Worm (Caenorhabditis elegans): ENCODE data around the gene F59A6.12.

The F59A6.12 gene

DNA sequence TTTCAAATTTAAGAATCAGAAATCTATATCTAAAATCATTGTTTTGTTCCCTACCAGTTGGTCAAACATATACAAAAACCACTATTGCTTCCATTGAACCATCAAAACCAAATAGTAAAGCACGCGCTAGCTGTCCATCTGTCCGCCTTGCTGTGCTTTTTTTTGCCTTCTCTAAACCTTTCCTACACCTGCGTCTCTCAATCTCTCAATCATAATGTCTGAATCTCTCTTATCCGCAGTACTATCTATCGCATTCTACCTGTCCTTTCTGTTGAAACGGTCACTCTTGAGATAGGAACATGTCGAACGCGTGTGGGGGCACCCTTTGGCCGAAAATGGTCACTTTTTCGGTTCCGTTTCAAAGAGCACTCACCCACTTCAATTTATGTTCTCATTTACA lies 35.4 kb upstream of the F59A6.12 start:
- no peak for TF ChIP-seq flt-1 (GFP tag; IDR thresholded peaks at IDR 0.05)
- peak; percentile 7 for TF ChIP-seq cog-1 (tag; optimal IDR thresholded peaks at IDR 0.05)
- TF ChIP-seq tab-1 (GFP tag; IDR thresholded peaks at IDR 0.05) = no peak
- TF ChIP-seq ztf-29 (GFP tag; IDR thresholded peaks at IDR 0.05) = no peak

ce11 chrII:5046209-5047200 lies 34.6 kb upstream of the F59A6.12 start:
- TF ChIP-seq cog-1 (tag; optimal IDR thresholded peaks at IDR 0.05) = no peak

DNA sequence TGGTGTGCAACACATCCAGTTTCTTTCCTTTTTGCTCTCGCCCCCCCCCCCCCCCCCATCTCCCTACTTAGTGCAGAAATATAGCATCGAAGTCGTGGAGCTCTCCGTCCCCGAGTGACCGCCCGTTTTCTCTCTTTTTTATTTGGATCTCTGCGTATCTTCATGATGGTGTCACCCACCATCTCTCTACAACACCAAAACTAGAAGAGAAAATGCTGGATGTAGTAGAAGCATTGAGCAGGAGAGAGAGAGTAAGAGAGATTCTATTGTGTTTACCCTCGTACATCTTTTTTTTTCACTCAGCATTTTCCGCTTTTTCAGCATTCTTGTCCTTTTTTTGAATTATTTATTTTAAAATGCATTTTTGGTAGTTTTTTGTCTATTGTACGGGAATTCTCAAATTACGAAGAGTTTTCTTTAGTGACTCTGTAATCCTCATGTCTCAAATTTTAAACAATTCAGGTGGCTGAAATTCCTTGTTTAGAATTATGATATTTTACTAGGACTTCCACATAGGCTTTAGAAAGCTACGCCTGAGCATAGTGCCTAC lies 30.6 kb upstream of the F59A6.12 start:
- no peak for TF ChIP-seq T22C8.4 (GFP tag; IDR thresholded peaks at IDR 0.05)
- no peak for TF ChIP-seq med-1 (GFP tag; optimal IDR thresholded peaks at IDR 0.05; ENCODE audit: insufficient read depth)
- no peak for TF ChIP-seq ztf-23 (GFP tag; IDR thresholded peaks at IDR 0.05)
- no peak for TF ChIP-seq tab-1 (GFP tag; IDR thresholded peaks at IDR 0.05)
- no peak for TF ChIP-seq cog-1 (tag; optimal IDR thresholded peaks at IDR 0.05)
- TF ChIP-seq klf-2 (GFP tag; conservative IDR thresholded peaks at IDR 0.05) = no peak
- no peak for TF ChIP-seq flt-1 (GFP tag; IDR thresholded peaks at IDR 0.05)
- no peak for TF ChIP-seq ref-1 (GFP tag; conservative IDR thresholded peaks at IDR 0.05)
- no peak for TF ChIP-seq ztf-29 (GFP tag; IDR thresholded peaks at IDR 0.05)

DNA sequence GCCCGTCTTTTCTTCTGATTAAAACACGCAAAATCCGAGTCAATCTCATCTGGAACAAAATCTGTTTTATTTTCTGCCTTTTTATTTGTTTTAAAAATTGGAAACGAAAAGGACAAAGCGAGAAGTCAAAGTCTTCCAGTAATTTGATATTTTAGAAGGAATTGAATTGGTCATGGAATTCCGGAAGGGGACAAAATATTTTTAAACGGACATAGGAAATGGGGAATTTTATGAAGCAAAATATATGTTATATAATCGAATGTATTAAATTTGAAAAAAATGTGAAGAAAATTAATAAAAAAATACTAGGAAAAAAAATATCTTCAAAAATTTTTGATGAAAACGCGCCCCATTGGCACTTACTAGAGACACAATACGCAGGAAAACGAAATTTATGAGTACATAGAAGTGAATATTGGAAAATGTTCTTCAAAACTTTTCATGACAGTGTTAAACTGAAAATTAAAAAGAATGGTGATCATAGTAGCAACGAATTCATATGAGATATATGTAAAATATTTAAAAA lies 28.8 kb upstream of the F59A6.12 start, which contains the start of gene F33G12.7:
Gene F33G12.7 (minus strand): TSS at position 51 of the 526 bp plus-strand sequence.
- TF ChIP-seq klf-2 (GFP tag; conservative IDR thresholded peaks at IDR 0.05) (no peak), ztf-23 (GFP tag; IDR thresholded peaks at IDR 0.05) (no peak), cog-1 (tag; optimal IDR thresholded peaks at IDR 0.05) (no peak), flt-1 (GFP tag; IDR thresholded peaks at IDR 0.05) (no peak), ztf-29 (GFP tag; IDR thresholded peaks at IDR 0.05) (no peak), tab-1 (GFP tag; IDR thresholded peaks at IDR 0.05) (no peak), T22C8.4 (GFP tag; IDR thresholded peaks at IDR 0.05) (no peak), ref-1 (GFP tag; conservative IDR thresholded peaks at IDR 0.05) (no peak), med-1 (GFP tag; optimal IDR thresholded peaks at IDR 0.05; ENCODE audit: insufficient read depth) (no peak)

DNA sequence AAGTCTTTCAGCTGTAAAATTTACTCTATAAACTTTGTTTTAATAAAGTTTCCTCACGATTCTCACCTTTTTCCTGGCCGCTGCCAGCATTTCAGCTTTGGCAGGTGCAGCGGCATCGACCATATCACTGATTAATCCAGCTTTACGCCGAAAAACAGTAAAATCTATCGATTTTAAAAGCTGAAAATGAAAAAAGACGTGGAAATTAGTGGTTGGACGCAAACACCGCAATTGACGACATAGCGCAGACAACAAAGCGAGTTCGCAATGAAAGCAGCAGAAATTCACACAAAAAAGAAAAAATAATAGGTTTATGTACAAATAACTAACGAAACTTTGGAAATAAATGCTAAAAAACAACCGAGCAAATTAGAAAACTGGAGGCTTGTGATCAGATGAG lies 28.0 kb upstream of the F59A6.12 start, which contains the start of gene golg-2:
Gene golg-2 (minus strand): TSS at position 180 of the 400 bp plus-strand sequence.
- no peak for TF ChIP-seq T22C8.4 (GFP tag; IDR thresholded peaks at IDR 0.05)
- TF ChIP-seq ztf-29 (GFP tag; IDR thresholded peaks at IDR 0.05) = no peak
- TF ChIP-seq med-1 (GFP tag; optimal IDR thresholded peaks at IDR 0.05; ENCODE audit: insufficient read depth) = no peak
- TF ChIP-seq ztf-23 (GFP tag; IDR thresholded peaks at IDR 0.05) = no peak
- no peak for TF ChIP-seq ref-1 (GFP tag; conservative IDR thresholded peaks at IDR 0.05)
- no peak for TF ChIP-seq flt-1 (GFP tag; IDR thresholded peaks at IDR 0.05)
- TF ChIP-seq klf-2 (GFP tag; conservative IDR thresholded peaks at IDR 0.05) = no peak
- TF ChIP-seq tab-1 (GFP tag; IDR thresholded peaks at IDR 0.05) = no peak

DNA sequence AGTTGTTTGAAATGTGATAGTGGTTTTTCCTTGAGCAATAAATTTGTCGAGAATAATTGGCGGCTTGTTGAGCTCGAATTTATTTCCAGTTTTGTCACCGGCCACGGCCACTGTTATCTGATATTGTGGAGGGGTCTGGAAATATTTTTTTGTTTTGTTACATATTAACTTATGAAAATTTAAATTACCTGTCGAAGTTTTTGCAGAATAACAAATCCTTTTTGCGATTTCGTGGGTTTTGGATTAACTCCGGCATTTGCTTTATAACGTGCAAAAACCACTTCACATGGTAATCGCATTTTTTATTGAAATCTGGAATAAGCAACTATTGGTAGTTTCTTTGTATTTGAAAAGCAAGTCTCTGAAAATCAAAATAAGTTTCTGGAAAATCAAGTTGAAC lies 24.2 kb upstream of the F59A6.12 start, which contains the start of gene lrr-1:
Gene lrr-1 (minus strand): TSS at position 312 of the 400 bp plus-strand sequence.
- TF ChIP-seq ref-1 (GFP tag; conservative IDR thresholded peaks at IDR 0.05) (no peak), T22C8.4 (GFP tag; IDR thresholded peaks at IDR 0.05) (no peak), flt-1 (GFP tag; IDR thresholded peaks at IDR 0.05) (no peak), med-1 (GFP tag; optimal IDR thresholded peaks at IDR 0.05; ENCODE audit: insufficient read depth) (no peak), tab-1 (GFP tag; IDR thresholded peaks at IDR 0.05) (no peak), ztf-29 (GFP tag; IDR thresholded peaks at IDR 0.05) (no peak), cog-1 (tag; optimal IDR thresholded peaks at IDR 0.05) (no peak), klf-2 (GFP tag; conservative IDR thresholded peaks at IDR 0.05) (no peak)

DNA sequence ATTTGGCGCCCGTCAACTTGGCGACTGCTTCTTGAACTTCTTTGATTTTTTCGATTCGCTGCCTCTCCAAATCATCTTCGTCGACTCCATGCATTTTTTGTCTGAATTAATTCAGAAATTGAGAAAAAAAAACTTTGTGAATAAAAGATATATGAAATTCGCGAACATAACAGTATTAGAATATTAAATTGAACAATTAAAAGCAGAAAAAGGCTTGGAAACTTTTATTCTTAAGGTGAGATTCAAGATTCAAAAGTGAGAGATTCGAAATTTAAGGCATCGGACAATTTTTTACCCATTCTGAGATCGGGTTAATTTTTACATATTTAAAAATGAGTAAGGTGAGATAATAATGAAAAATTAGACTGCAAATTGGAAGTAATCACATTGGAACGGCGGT lies 22.1 kb upstream of the F59A6.12 start, which contains the start of gene F33G12.3:
Gene F33G12.3 (minus strand): TSS at position 101 of the 400 bp plus-strand sequence.
- no peak for TF ChIP-seq ztf-29 (GFP tag; IDR thresholded peaks at IDR 0.05)
- TF ChIP-seq cog-1 (tag; optimal IDR thresholded peaks at IDR 0.05) = no peak
- no peak for TF ChIP-seq med-1 (GFP tag; optimal IDR thresholded peaks at IDR 0.05; ENCODE audit: insufficient read depth)
- TF ChIP-seq T22C8.4 (GFP tag; IDR thresholded peaks at IDR 0.05) = no peak

DNA sequence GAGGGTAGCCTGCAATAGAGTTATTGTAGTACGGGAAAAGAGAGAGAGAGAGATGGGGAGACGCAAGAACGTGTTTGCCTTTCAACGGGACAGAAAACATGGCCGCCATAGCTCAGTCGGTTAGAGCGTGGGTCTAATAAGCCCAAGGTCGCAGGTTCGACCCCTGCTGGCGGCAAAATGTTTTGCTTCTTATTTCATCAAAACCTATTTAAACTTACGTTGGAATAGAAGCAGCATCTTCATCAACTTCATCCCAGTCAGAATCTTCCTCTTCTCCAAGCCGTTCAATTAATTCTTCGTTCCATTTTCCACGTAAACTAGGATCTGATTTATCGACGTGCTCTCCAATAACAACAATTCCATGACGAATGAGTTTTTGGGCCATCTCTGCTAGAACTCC lies 20.8 kb upstream of the F59A6.12 start:
- TF ChIP-seq med-1 (GFP tag; optimal IDR thresholded peaks at IDR 0.05; ENCODE audit: insufficient read depth) (peak; percentile 74), ref-1 (GFP tag; conservative IDR thresholded peaks at IDR 0.05) (peak; percentile 93), T22C8.4 (GFP tag; IDR thresholded peaks at IDR 0.05) (peak; percentile 95), ztf-29 (GFP tag; IDR thresholded peaks at IDR 0.05) (peak; percentile 99), tab-1 (GFP tag; IDR thresholded peaks at IDR 0.05) (peak; percentile 97), flt-1 (GFP tag; IDR thresholded peaks at IDR 0.05) (peak; percentile 97), klf-2 (GFP tag; conservative IDR thresholded peaks at IDR 0.05) (peak; percentile 89), cog-1 (tag; optimal IDR thresholded peaks at IDR 0.05) (peak; percentile 95), ztf-23 (GFP tag; IDR thresholded peaks at IDR 0.05) (peak; percentile 93)

- TF ChIP-seq ztf-23 (GFP tag; IDR thresholded peaks at IDR 0.05) (no peak), cog-1 (tag; optimal IDR thresholded peaks at IDR 0.05) (no peak), T22C8.4 (GFP tag; IDR thresholded peaks at IDR 0.05) (no peak), ref-1 (GFP tag; conservative IDR thresholded peaks at IDR 0.05) (no peak), med-1 (GFP tag; optimal IDR thresholded peaks at IDR 0.05; ENCODE audit: insufficient read depth) (no peak), ztf-29 (GFP tag; IDR thresholded peaks at IDR 0.05) (no peak), flt-1 (GFP tag; IDR thresholded peaks at IDR 0.05) (no peak), klf-2 (GFP tag; conservative IDR thresholded peaks at IDR 0.05) (no peak), tab-1 (GFP tag; IDR thresholded peaks at IDR 0.05) (no peak)
These were observed 19.7 kb upstream of the F59A6.12 start, which contains the start of gene wdr-83 for ce11 chrII:5031612-5032011. TSS of gene wdr-83 (minus strand) at chrII:5031712.

Measured in whole organism, midembryonic.